Worm (Caenorhabditis elegans) whole organism, young adult: Measurements from ENCODE around the gene W01D2.6.

Experiments used
- aptf-2 ChIP-seq: fragments of 200-800 bp; sonication (Bioruptor generic); conservative IDR thresholded peaks from 2 replicates; pipeline ENCODE4 v1.3.6; 2022; ENCODE audit warnings: missing genetic modification reagents, missing genetic modification characterization, missing compliant biosample characterization
- ceh-40 ChIP-seq: fragments of 200-800 bp; sonication (Bioruptor generic); IDR thresholded peaks from 2 replicates; pipeline ENCODE4 v1.3.6; 2022; ENCODE audit warnings: missing genetic modification characterization, missing compliant biosample characterization
- die-1 ChIP-seq: sonication (generic microtip); optimal IDR thresholded peaks from 2 replicates; lab custom pipeline; 2016; ENCODE audit warnings: missing genotype, mild to moderate bottlenecking, missing genetic modification characterization, missing compliant biosample characterization
- dpl-1 ChIP-seq: fragments of 150-350 bp; optimal IDR thresholded peaks from 2 replicates; lab custom pipeline; 2014; ENCODE audit warnings: missing biosample characterization, missing genetic modification reagents, missing genetic modification characterization
- efl-1 ChIP-seq: fragments of 150-350 bp; optimal IDR thresholded peaks from 2 replicates; lab custom pipeline; 2014; ENCODE audit warnings: missing biosample characterization, missing genetic modification reagents, missing genetic modification characterization
- sdz-38 ChIP-seq: sonication (generic microtip); optimal IDR thresholded peaks from 2 replicates; lab custom pipeline; 2016; ENCODE audit warnings: missing genotype, missing genetic modification characterization, missing compliant biosample characterization
- unc-130 ChIP-seq: sonication (generic microtip); optimal IDR thresholded peaks from 2 replicates; lab custom pipeline; 2016; ENCODE audit warnings: missing genetic modification reagents, missing genetic modification characterization, missing compliant biosample characterization

The W01D2.6 gene

DNA sequence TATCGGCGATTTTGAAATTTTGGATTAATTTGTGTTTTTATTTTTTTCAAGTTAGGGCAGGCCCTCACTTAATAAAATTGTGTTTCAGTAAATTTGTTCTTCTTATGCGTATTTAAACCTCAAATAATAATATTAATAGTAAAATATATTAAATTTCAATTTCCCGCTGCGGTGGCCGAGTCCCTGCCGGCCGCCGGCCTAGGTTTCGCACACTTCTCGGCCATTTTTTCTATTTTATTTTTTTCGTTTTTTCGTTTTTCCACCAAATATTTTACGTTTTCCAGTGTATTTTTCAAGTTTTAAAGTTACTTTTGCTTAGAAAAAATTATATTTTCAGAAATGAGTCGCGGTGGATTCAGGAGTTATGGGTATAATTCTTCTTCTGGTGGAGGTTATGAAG is 48.1 kb downstream of the W01D2.6 start, which contains the start of gene rbm-28 (continued):
- no peak for TF ChIP-seq sdz-38 (tag; lab: Kevin White, UChicago)
- no peak for TF ChIP-seq die-1 (tag; lab: Kevin White, UChicago)
- TF ChIP-seq aptf-2 (GFP tag; lab: Robert Waterston, UW), result no peak
- TF ChIP-seq ceh-40 (GFP tag; lab: Robert Waterston, UW), result no peak
- TF ChIP-seq dpl-1, result peak; percentile 24
- TF ChIP-seq efl-1, result peak; percentile 45
- TF ChIP-seq unc-130 (GFP tag; lab: Kevin White, UChicago), result peak; percentile 21
